Fruit fly (Drosophila melanogaster) whole organism, embryonic: Measurements from ENCODE around the gene CG3513.

ENCODE experiments used
- CG11085 ChIP-seq: fragments of 200-800 bp; sonication (Bioruptor generic); IDR thresholded peaks from 2 replicates; pipeline ENCODE4 v1.3.6; 2022; ENCODE audit warnings: missing biosample characterization, missing genetic modification characterization
- abd-A ChIP-seq: fragments of 200-800 bp; sonication (Bioruptor generic); optimal IDR thresholded peaks from 3 replicates; lab custom pipeline; 2019; ENCODE audit warnings: missing biosample characterization, mild to moderate bottlenecking, missing genetic modification characterization, moderate library complexity
- sc ChIP-seq, 3 experiments: fragments of >200 bp in 2 of 3; fragments of 200-800 bp in 1 of 3; sonication (Bioruptor generic) in 1 of 3; optimal IDR thresholded peaks; 2 replicates in 2 of 3; 3 replicates in 1 of 3; lab custom pipeline; 2017; ENCODE audit warnings: mild to moderate bottlenecking in 1 of 3, missing biosample characterization in 1 of 3, missing genetic modification characterization in 1 of 3, missing genetic modification reagents in 1 of 3

- no peak for TF ChIP-seq sc (optimal IDR thresholded peaks at IDR 0.05; lab: Kevin White, UChicago)
- TF ChIP-seq sc (GFP tag; optimal IDR thresholded peaks at IDR 0.05; lab: Kevin White, UChicago) = no peak
- no peak for TF ChIP-seq abd-A (tag; lab: Kevin White, UChicago)
- TF ChIP-seq CG11085 (GFP tag; lab: Robert Waterston, UW) = no peak
Observed at dm6 chr2L:3712949-3713416, 20.0 kb upstream of the CG3513 start, which contains the start of the genes CG31955 and CG2818.
